Fruit fly (Drosophila melanogaster) whole organism, embryonic: ENCODE results near the gene kairos.

Experiments used
- ATbp ChIP-seq: fragments of 200-800 bp; sonication (Bioruptor generic); optimal IDR thresholded peaks from 2 replicates; lab custom pipeline; 2017; ENCODE audit warnings: missing biosample characterization, mild to moderate bottlenecking, missing genetic modification characterization, missing genetic modification reagents
- CG10462 ChIP-seq: fragments of 200-800 bp; sonication (Bioruptor generic); optimal IDR thresholded peaks from 2 replicates; lab custom pipeline; 2016; ENCODE audit warnings: missing biosample characterization, missing genetic modification characterization
- CG10959 ChIP-seq: fragments of 200-800 bp; sonication (Bioruptor generic); IDR thresholded peaks from 2 replicates; pipeline ENCODE4 v1.3.6; 2022; ENCODE audit warnings: missing biosample characterization, missing genetic modification characterization
- CG12219 ChIP-seq: fragments of 200-800 bp; sonication (Bioruptor generic); optimal IDR thresholded peaks from 3 replicates; lab custom pipeline; 2018; ENCODE audit warnings: missing biosample characterization, mild to moderate bottlenecking, missing genetic modification characterization
- CG13123 ChIP-seq: fragments of 200-800 bp; sonication (Bioruptor generic); optimal IDR thresholded peaks from 2 replicates; lab custom pipeline; 2016; ENCODE audit warnings: missing biosample characterization, missing genetic modification characterization
- CG13624 ChIP-seq: fragments of 200-800 bp; sonication (Bioruptor generic); optimal IDR thresholded peaks from 2 replicates; lab custom pipeline; 2016; ENCODE audit warnings: missing biosample characterization, missing genetic modification characterization
- CG14441 ChIP-seq: fragments of 200-800 bp; sonication (Bioruptor generic); IDR thresholded peaks from 2 replicates; pipeline ENCODE4 v1.3.6; 2022; ENCODE audit warnings: missing biosample characterization, missing genetic modification characterization
- CG14965 ChIP-seq: fragments of 200-800 bp; sonication (Bioruptor generic); optimal IDR thresholded peaks from 2 replicates; lab custom pipeline; 2016; ENCODE audit warnings: missing biosample characterization, missing genetic modification characterization, borderline replicate concordance
- CG1529 ChIP-seq: fragments of 200-800 bp; sonication (Bioruptor generic); optimal IDR thresholded peaks from 3 replicates; lab custom pipeline; 2018; ENCODE audit warnings: missing biosample characterization, missing genetic modification characterization
- CG17328 ChIP-seq: fragments of 200-800 bp; sonication (Bioruptor generic); IDR thresholded peaks from 2 replicates; pipeline ENCODE4 v1.3.6; 2022; ENCODE audit warnings: missing biosample characterization, missing genetic modification characterization
- CG17359 ChIP-seq: fragments of 200-800 bp; sonication (Bioruptor generic); optimal IDR thresholded peaks from 3 replicates; lab custom pipeline; 2018; ENCODE audit warnings: missing biosample characterization, mild to moderate bottlenecking, missing genetic modification characterization, moderate library complexity
- CG17361 ChIP-seq: fragments of 200-800 bp; sonication (Bioruptor generic); IDR thresholded peaks from 3 replicates; pipeline ENCODE4 v1.3.6; 2022; ENCODE audit warnings: missing biosample characterization, missing genetic modification characterization
- CG17612 ChIP-seq: fragments of 200-800 bp; sonication (Bioruptor generic); IDR thresholded peaks from 2 replicates; pipeline ENCODE4 v1.3.6; 2022; ENCODE audit warnings: missing biosample characterization, missing genetic modification characterization
- CG2875 ChIP-seq: fragments of 200-800 bp; sonication (Bioruptor generic); optimal IDR thresholded peaks from 2 replicates; lab custom pipeline; 2017; ENCODE audit warnings: missing biosample characterization, mild to moderate bottlenecking, missing genetic modification characterization, missing genetic modification reagents
- CG2889 ChIP-seq: fragments of 200-800 bp; sonication (Bioruptor generic); IDR thresholded peaks from 3 replicates; pipeline ENCODE4 v1.3.6; 2022; ENCODE audit warnings: missing biosample characterization, missing genetic modification characterization
- CG30020 ChIP-seq: fragments of 200-800 bp; optimal IDR thresholded peaks from 2 replicates; lab custom pipeline; 2019; ENCODE audit warnings: missing biosample characterization, mild to moderate bottlenecking, missing genetic modification characterization, moderate library complexity
- CG4854 ChIP-seq: fragments of 200-800 bp; sonication (Bioruptor generic); optimal IDR thresholded peaks from 2 replicates; lab custom pipeline; 2016; ENCODE audit warnings: missing biosample characterization, missing genetic modification characterization, inconsistent platforms
- CG5245 ChIP-seq: fragments of 200-800 bp; sonication (Bioruptor generic); optimal IDR thresholded peaks from 3 replicates; lab custom pipeline; 2016; ENCODE audit warnings: missing biosample characterization, missing genetic modification characterization
- CG6175 ChIP-seq: fragments of 200-800 bp; sonication (Bioruptor generic); IDR thresholded peaks from 3 replicates; pipeline ENCODE4 v1.3.6; 2022; ENCODE audit warnings: missing biosample characterization, missing genetic modification characterization
- CG6683 ChIP-seq: fragments of 200-800 bp; sonication (Bioruptor generic); optimal IDR thresholded peaks from 2 replicates; lab custom pipeline; 2017; ENCODE audit warnings: missing biosample characterization, mild to moderate bottlenecking, missing genetic modification characterization, missing genetic modification reagents
- CG7745 ChIP-seq: fragments of 200-800 bp; sonication (Bioruptor generic); optimal IDR thresholded peaks from 2 replicates; lab custom pipeline; 2018; ENCODE audit warnings: missing biosample characterization, mild to moderate bottlenecking, missing genetic modification characterization, moderate library complexity
- CG9609 ChIP-seq: fragments of 200-800 bp; sonication (Bioruptor generic); optimal IDR thresholded peaks from 3 replicates; lab custom pipeline; 2016; ENCODE audit warnings: missing biosample characterization, missing genetic modification characterization
- CrebB ChIP-seq: fragments of 200-800 bp; sonication (Bioruptor generic); optimal IDR thresholded peaks from 3 replicates; lab custom pipeline; 2018; ENCODE audit warnings: missing biosample characterization, mild to moderate bottlenecking, missing genetic modification characterization
- Dref ChIP-seq: fragments of 200-800 bp; sonication (Bioruptor generic); IDR thresholded peaks from 2 replicates; pipeline ENCODE4 v1.3.6; 2022; ENCODE audit warnings: missing biosample characterization, missing genetic modification characterization
- Ets65A ChIP-seq: fragments of 200-800 bp; sonication (Bioruptor generic); peaks from one replicate; lab custom pipeline; 2016; ENCODE audit warnings: missing biosample characterization, missing genetic modification characterization
- GATAe ChIP-seq: fragments of 200-800 bp; sonication (Bioruptor generic); conservative IDR thresholded peaks from 2 replicates; pipeline ENCODE4 v1.3.6; 2022; ENCODE audit warnings: missing biosample characterization, missing genetic modification characterization
- Hmr ChIP-seq: fragments of 200-800 bp; sonication (Bioruptor generic); optimal IDR thresholded peaks from 3 replicates; lab custom pipeline; 2017; ENCODE audit warnings: mild to moderate bottlenecking, missing biosample characterization, missing genetic modification reagents, missing genetic modification characterization
- Hmx ChIP-seq: fragments of 200-800 bp; sonication (Bioruptor generic); optimal IDR thresholded peaks from 2 replicates; lab custom pipeline; 2016; ENCODE audit warnings: missing biosample characterization, missing genetic modification characterization
- Lhr ChIP-seq: fragments of 200-800 bp; sonication (Bioruptor generic); optimal IDR thresholded peaks from 3 replicates; lab custom pipeline; 2017; ENCODE audit warnings: mild to moderate bottlenecking, missing biosample characterization, missing genetic modification reagents, missing genetic modification characterization
- Lpt ChIP-seq: fragments of >200 bp; optimal IDR thresholded peaks from 2 replicates; lab custom pipeline; 2018; ENCODE audit warnings: missing biosample characterization, missing genetic modification characterization
- MTF-1 ChIP-seq: fragments of 200-800 bp; sonication (Bioruptor generic); optimal IDR thresholded peaks from 2 replicates; lab custom pipeline; 2018; ENCODE audit warnings: missing biosample characterization, mild to moderate bottlenecking, missing genetic modification characterization, borderline replicate concordance
- Meics ChIP-seq: fragments of 200-800 bp; sonication (Bioruptor generic); optimal IDR thresholded peaks from 2 replicates; lab custom pipeline; 2017; ENCODE audit warnings: missing biosample characterization, mild to moderate bottlenecking, missing genetic modification characterization
- Optix ChIP-seq: fragments of 200-800 bp; sonication (Bioruptor generic); IDR thresholded peaks from 3 replicates; pipeline ENCODE4 v1.3.6; 2022; ENCODE audit warnings: missing biosample characterization, missing genetic modification characterization
- Xbp1 ChIP-seq: fragments of 200-800 bp; sonication (Bioruptor generic); optimal IDR thresholded peaks from 3 replicates; lab custom pipeline; 2016; ENCODE audit warnings: missing biosample characterization, mild to moderate bottlenecking, missing genetic modification characterization
- az2 ChIP-seq: fragments of 200-800 bp; sonication (Bioruptor generic); optimal IDR thresholded peaks from 3 replicates; lab custom pipeline; 2016; ENCODE audit warnings: missing biosample characterization, missing genetic modification characterization
- bigmax ChIP-seq: fragments of 200-800 bp; sonication (Bioruptor generic); optimal IDR thresholded peaks from 2 replicates; lab custom pipeline; 2018; ENCODE audit warnings: missing biosample characterization, mild to moderate bottlenecking, missing genetic modification characterization
- chif ChIP-seq, 2 experiments: fragments of 200-800 bp; sonication (Bioruptor generic); optimal IDR thresholded peaks; 3 replicates each; lab custom pipeline; 2016; ENCODE audit warnings: missing biosample characterization in 2 of 2, missing genetic modification characterization in 2 of 2
- eve ChIP-seq, 2 experiments: fragments of >200 bp; optimal IDR thresholded peaks; 2 replicates each; lab custom pipeline; 2017; ENCODE audit warnings: missing biosample characterization in 2 of 2, missing genetic modification characterization in 2 of 2
- ewg ChIP-seq: fragments of 200-800 bp; sonication (Bioruptor generic); optimal IDR thresholded peaks from 3 replicates; lab custom pipeline; 2017; ENCODE audit warnings: mild to moderate bottlenecking, missing biosample characterization, missing genetic modification reagents, missing genetic modification characterization
- hb ChIP-seq: fragments of 200-800 bp; sonication (Bioruptor generic); IDR thresholded peaks from 3 replicates; pipeline ENCODE4 v1.3.6; 2022; ENCODE audit warnings: missing biosample characterization, missing genetic modification characterization; ENCODE audit not compliant: partially characterized antibody
- jigr1 ChIP-seq: fragments of 200-800 bp; sonication (Bioruptor generic); IDR thresholded peaks from 3 replicates; pipeline ENCODE4 v1.3.6; 2022; ENCODE audit warnings: missing biosample characterization, missing genetic modification characterization
- lola ChIP-seq, 3 experiments: fragments of >200 bp in 2 of 3; fragments of 200-800 bp in 1 of 3; sonication (Bioruptor generic) in 1 of 3; optimal IDR thresholded peaks; 2 replicates each; lab custom pipeline; 2017 to 2019; ENCODE audit warnings: missing biosample characterization in 3 of 3, missing genetic modification characterization in 3 of 3, mild to moderate bottlenecking in 1 of 3, moderate library complexity in 1 of 3
- nom ChIP-seq: fragments of 200-800 bp; sonication (Bioruptor generic); optimal IDR thresholded peaks from 2 replicates; lab custom pipeline; 2017; ENCODE audit warnings: missing biosample characterization, missing genetic modification characterization, mild to moderate bottlenecking, moderate library complexity, missing genetic modification reagents
- pfk ChIP-seq: fragments of 200-800 bp; sonication (Bioruptor generic); optimal IDR thresholded peaks from 2 replicates; lab custom pipeline; 2018; ENCODE audit warnings: missing biosample characterization, mild to moderate bottlenecking, missing genetic modification characterization, moderate library complexity
- psq ChIP-seq: fragments of 200-800 bp; sonication (Bioruptor generic); optimal IDR thresholded peaks from 2 replicates; lab custom pipeline; 2017; ENCODE audit warnings: missing biosample characterization, missing genetic modification characterization
- sd ChIP-seq: fragments of 200-800 bp; sonication (Bioruptor generic); optimal IDR thresholded peaks from 3 replicates; lab custom pipeline; 2018; ENCODE audit warnings: missing biosample characterization, mild to moderate bottlenecking, missing genetic modification characterization, moderate library complexity
- sim ChIP-seq: fragments of 200-800 bp; sonication (Bioruptor generic); IDR thresholded peaks from 2 replicates; pipeline ENCODE4 v1.3.6; 2022; ENCODE audit warnings: missing biosample characterization, missing genetic modification characterization
- z ChIP-seq: fragments of 200-800 bp; sonication (Bioruptor generic); IDR thresholded peaks from 3 replicates; pipeline ENCODE4 v1.3.6; 2022; ENCODE audit warnings: missing biosample characterization, missing genetic modification characterization
- zen2 ChIP-seq: fragments of 200-800 bp; sonication (Bioruptor generic); IDR thresholded peaks from 3 replicates; pipeline ENCODE4 v1.3.6; 2022; ENCODE audit warnings: missing biosample characterization, missing genetic modification characterization; ENCODE audit not compliant: partially characterized antibody

Gene kairos

DNA sequence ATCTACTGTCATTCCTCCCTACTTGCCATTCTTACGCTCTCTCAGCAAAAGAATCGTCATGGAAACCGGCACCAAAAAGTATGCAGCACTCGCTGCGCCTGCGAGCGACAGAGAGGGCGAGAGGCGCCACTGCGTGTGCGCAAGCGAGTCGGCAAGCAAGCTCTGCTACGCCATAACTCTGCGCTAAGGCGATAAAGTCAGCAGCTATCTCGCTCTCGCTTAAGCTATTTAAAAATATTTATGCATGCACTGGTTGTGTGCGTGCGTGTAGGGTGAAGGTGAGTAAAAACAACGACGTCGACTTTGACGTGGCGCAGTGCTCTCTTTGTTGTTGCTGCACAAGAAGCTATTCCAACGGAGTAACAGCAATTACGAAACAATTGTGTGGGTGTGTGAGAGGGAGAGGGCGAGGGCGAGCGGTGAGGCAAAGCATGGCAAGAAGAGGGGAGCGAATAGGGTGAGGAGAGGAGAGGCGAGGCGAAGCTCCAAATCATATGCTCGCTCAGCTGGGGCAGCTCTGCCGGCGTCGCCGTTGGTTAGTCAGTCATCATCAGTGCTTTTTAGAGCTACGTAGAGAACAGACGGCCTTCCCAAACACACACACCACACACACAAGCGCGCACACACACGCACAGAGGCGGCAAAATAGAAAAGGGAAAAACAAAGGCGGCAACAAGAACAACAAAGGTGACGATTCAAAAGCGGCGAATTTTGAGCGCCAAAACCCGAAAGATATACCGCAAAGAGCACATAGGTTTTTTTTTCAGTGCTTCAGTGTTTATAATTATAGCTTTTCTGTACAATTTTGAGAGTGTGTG lies 10.3 kb upstream of the kairos start, which contains the start of gene CrebB (continued):
- TF ChIP-seq CG9609 (GFP tag; lab: Kevin White, UChicago): peak; percentile 43
- no peak for TF ChIP-seq CG13123 (GFP tag; lab: Kevin White, UChicago)
- TF ChIP-seq Dref (GFP tag; lab: Robert Waterston, UW): no peak
- no peak for TF ChIP-seq eve (GFP tag; optimal IDR thresholded peaks at IDR 0.05; lab: Kevin White, UChicago)
- TF ChIP-seq ATbp (GFP tag; lab: Kevin White, UChicago): no peak
- peak; percentile 91 for TF ChIP-seq GATAe (GFP tag; lab: Robert Waterston, UW)
- no peak for TF ChIP-seq CG5245
- TF ChIP-seq CG17612 (GFP tag; lab: Robert Waterston, UW): no peak
- peak; percentile 12 for TF ChIP-seq Xbp1
- no peak for TF ChIP-seq CG14965 (GFP tag; lab: Kevin White, UChicago)
- TF ChIP-seq lola (GFP tag; optimal IDR thresholded peaks at IDR 0.05; lab: Kevin White, UChicago): peak in 1 of 3 experiments; percentile 35
- no peak for TF ChIP-seq pfk (GFP tag; lab: Kevin White, UChicago)
- TF ChIP-seq CG1529 (GFP tag; lab: Kevin White, UChicago): no peak
- peak; percentile 34 for TF ChIP-seq CrebB (tag; lab: Kevin White, UChicago)
- peak; percentile 18 for TF ChIP-seq Meics
- no peak for TF ChIP-seq bigmax (GFP tag; lab: Kevin White, UChicago)
- TF ChIP-seq Ets65A (GFP tag; lab: Kevin White, UChicago): no peak
- no peak for TF ChIP-seq Hmr
- TF ChIP-seq nom (GFP tag; lab: Kevin White, UChicago): peak; percentile 54
- TF ChIP-seq CG4854 (GFP tag; lab: Kevin White, UChicago): peak; percentile 15
- TF ChIP-seq ewg: peak; percentile 32
- peak; percentile 89 for TF ChIP-seq CG13624 (GFP tag; lab: Kevin White, UChicago)
- TF ChIP-seq CG17328 (GFP tag; lab: Robert Waterston, UW): 0 out of 2 replicates have a peak, but pooled peaks have one; percentile 17
- TF ChIP-seq sd (tag; lab: Kevin White, UChicago): peak; percentile 92
- peak; percentile 12 for TF ChIP-seq CG2875 (GFP tag; lab: Kevin White, UChicago)
- TF ChIP-seq MTF-1 (GFP tag; lab: Kevin White, UChicago): peak; percentile 36
- TF ChIP-seq Optix (GFP tag; lab: Robert Waterston, UW): 0 out of 3 replicates have a peak, but pooled peaks have one; percentile 23
- TF ChIP-seq CG6683 (GFP tag; lab: Kevin White, UChicago): no peak
- TF ChIP-seq CG14441 (GFP tag; lab: Robert Waterston, UW): peak; percentile 60
- TF ChIP-seq CG6175 (GFP tag; lab: Robert Waterston, UW): peak; percentile 22; the same call in 1 of the 3 replicates
- peak; percentile 28 for TF ChIP-seq psq (GFP tag; lab: Kevin White, UChicago)
- TF ChIP-seq Hmx (GFP tag; lab: Kevin White, UChicago): no peak
- TF ChIP-seq jigr1: no peak
- no peak for TF ChIP-seq chif (GFP tag; optimal IDR thresholded peaks at IDR 0.05; lab: Kevin White, UChicago)
- peak; percentile 19; the same call in 1 of the 3 replicates for TF ChIP-seq z
- TF ChIP-seq CG10462: no peak
- TF ChIP-seq CG7745: no peak
- TF ChIP-seq CG10959 (GFP tag; lab: Robert Waterston, UW): no peak
- TF ChIP-seq CG30020 (tag; lab: Kevin White, UChicago): no peak
- no peak for TF ChIP-seq Lpt (GFP tag; lab: Kevin White, UChicago)
- TF ChIP-seq CG17361: no peak
- TF ChIP-seq CG17359 (tag; lab: Kevin White, UChicago): peak; percentile 25
- TF ChIP-seq CG2889: no peak
- TF ChIP-seq CG12219 (GFP tag; lab: Kevin White, UChicago): peak; percentile 35
- TF ChIP-seq Lhr (GFP tag; lab: Kevin White, UChicago): no peak
- no peak for TF ChIP-seq az2 (GFP tag; lab: Kevin White, UChicago)
- TF ChIP-seq zen2: peak; percentile 55; the same call in 1 of the 3 replicates
- TF ChIP-seq hb (GFP tag; lab: Robert Waterston, UW): no peak
- no peak for TF ChIP-seq sim (GFP tag; lab: Robert Waterston, UW)
